Fruit fly (Drosophila melanogaster): ENCODE measurements around the gene IFT52.

IFT52 gene

DNA sequence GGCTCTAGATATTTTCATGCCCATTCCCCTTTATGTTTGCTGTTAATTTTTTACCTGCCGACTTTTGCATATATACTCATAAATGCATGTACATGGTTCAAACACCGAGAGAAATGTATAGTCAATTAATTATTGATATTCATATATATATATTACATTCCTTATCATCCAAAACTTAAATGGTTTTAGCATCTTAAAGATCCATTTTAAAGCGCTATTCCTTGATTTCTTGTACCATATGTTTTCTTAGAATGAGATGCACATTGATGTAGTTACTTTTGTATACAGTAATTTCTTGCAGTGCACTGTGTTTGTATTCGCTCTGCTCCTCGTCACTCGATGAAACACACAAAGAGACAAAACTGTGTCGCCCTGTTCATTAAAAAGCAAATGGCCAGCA, 48.6 kb downstream of the IFT52 start (continued):
- TF ChIP-seq lz (GFP tag; optimal IDR thresholded peaks at IDR 0.05) (peak; percentile 16), CG6808 (GFP tag; optimal IDR thresholded peaks at IDR 0.05) (peak; percentile 39), Sox15 (GFP tag; optimal IDR thresholded peaks at IDR 0.05) (peak; percentile 57), fkh (GFP tag; optimal IDR thresholded peaks at IDR 0.05) (no peak), Eip93F (GFP tag; optimal IDR thresholded peaks at IDR 0.05) (no peak), CG32006 (GFP tag; optimal IDR thresholded peaks at IDR 0.05) (peak; percentile 75), svp (GFP tag) (no peak), CG7368 (GFP tag; optimal IDR thresholded peaks at IDR 0.05) (peak; percentile 41), topi (GFP tag; optimal IDR thresholded peaks at IDR 0.05) (no peak), dsx (GFP tag; optimal IDR thresholded peaks at IDR 0.05; ENCODE audit: poor library complexity, severe bottlenecking) (peak; percentile 23), pdm3 (GFP tag; optimal IDR thresholded peaks at IDR 0.05) (peak; percentile 54), Lpt (GFP tag; optimal IDR thresholded peaks at IDR 0.05) (peak; percentile 57), Met (GFP tag; optimal IDR thresholded peaks at IDR 0.05) (peak; percentile 37), acj6 (GFP tag; optimal IDR thresholded peaks at IDR 0.05) (peak; percentile 68), fd85E (GFP tag; optimal IDR thresholded peaks at IDR 0.05) (no peak), CG11294 (GFP tag; IDR thresholded peaks at IDR 0.05) (peak; percentile 25; the same call in 1 of the 2 replicates), CG1621 (tag; optimal IDR thresholded peaks at IDR 0.05) (peak; percentile 4), Sox14 (GFP tag; optimal IDR thresholded peaks at IDR 0.05) (peak; percentile 28), CG6854 (GFP tag; optimal IDR thresholded peaks at IDR 0.05) (no peak), Smox (GFP tag; optimal IDR thresholded peaks at IDR 0.05) (no peak), spab (GFP tag; optimal IDR thresholded peaks at IDR 0.05) (peak; percentile 26), Eip75B (GFP tag; optimal IDR thresholded peaks at IDR 0.05) (peak; percentile 38), eg (GFP tag; IDR thresholded peaks at IDR 0.05) (peak; percentile 73), Hr4 (GFP tag; optimal IDR thresholded peaks at IDR 0.05) (peak; percentile 58), CG15336 (GFP tag; IDR thresholded peaks at IDR 0.05) (peak; percentile 69), CG8119 (GFP tag; IDR thresholded peaks at IDR 0.05) (peak; percentile 64)

All from whole organism, prepupa.